Fruit fly (Drosophila melanogaster) whole organism, pupa: ENCODE results near the gene Rab7.
A peak's percentile ranks its signal among the peaks of the same experiment; 100 is the strongest.

Experiments
- CG10348 ChIP-seq: fragments of 200-800 bp; sonication (Bioruptor generic); IDR thresholded peaks from 2 replicates; pipeline ENCODE4 v1.3.6; 2022; ENCODE audit warnings: missing biosample characterization, missing genetic modification characterization
- CG12605 ChIP-seq: fragments of 200-800 bp; sonication (Bioruptor generic); IDR thresholded peaks from 2 replicates; pipeline ENCODE4 v1.3.6; 2022; ENCODE audit warnings: missing biosample characterization, missing genetic modification characterization
- CG13204 ChIP-seq: fragments of 200-800 bp; sonication (Bioruptor generic); optimal IDR thresholded peaks from 2 replicates; lab custom pipeline; 2018; ENCODE audit warnings: missing biosample characterization, mild to moderate bottlenecking, missing genetic modification characterization, moderate library complexity
- CG14655 ChIP-seq: fragments of 200-800 bp; sonication (Bioruptor generic); optimal IDR thresholded peaks from 3 replicates; lab custom pipeline; 2017; ENCODE audit warnings: mild to moderate bottlenecking, missing biosample characterization, missing genetic modification reagents, missing genetic modification characterization
- CG15710 ChIP-seq: fragments of 200-800 bp; sonication (Bioruptor generic); optimal IDR thresholded peaks from 2 replicates; lab custom pipeline; 2018; ENCODE audit warnings: missing biosample characterization, mild to moderate bottlenecking, missing genetic modification characterization, moderate library complexity
- CG17806 ChIP-seq: fragments of 200-800 bp; sonication (Bioruptor generic); optimal IDR thresholded peaks from 2 replicates; lab custom pipeline; 2018; ENCODE audit warnings: missing biosample characterization, mild to moderate bottlenecking, missing genetic modification characterization, moderate library complexity
- CG32121 ChIP-seq: fragments of 200-800 bp; sonication (Bioruptor generic); IDR thresholded peaks from 2 replicates; pipeline ENCODE4 v1.3.6; 2022; ENCODE audit warnings: missing biosample characterization, missing genetic modification characterization
- CG34367 ChIP-seq: fragments of 200-800 bp; sonication (Bioruptor generic); optimal IDR thresholded peaks from 2 replicates; lab custom pipeline; 2018; ENCODE audit warnings: missing biosample characterization, mild to moderate bottlenecking, missing genetic modification characterization
- CG4496 ChIP-seq: fragments of 200-800 bp; sonication (Bioruptor generic); IDR thresholded peaks from 3 replicates; pipeline ENCODE4 v1.3.6; 2022; ENCODE audit warnings: missing biosample characterization, missing genetic modification characterization
- CG8159 ChIP-seq: fragments of 200-800 bp; sonication (Bioruptor generic); optimal IDR thresholded peaks from 3 replicates; lab custom pipeline; 2018; ENCODE audit warnings: missing biosample characterization, mild to moderate bottlenecking, missing genetic modification characterization, moderate library complexity
- CG8301 ChIP-seq: fragments of 200-800 bp; sonication (Bioruptor generic); optimal IDR thresholded peaks from 2 replicates; lab custom pipeline; 2018; ENCODE audit warnings: missing biosample characterization, mild to moderate bottlenecking, missing genetic modification characterization
- CG9948 ChIP-seq: fragments of 200-800 bp; sonication (Bioruptor generic); optimal IDR thresholded peaks from 2 replicates; lab custom pipeline; 2018; ENCODE audit warnings: missing biosample characterization, mild to moderate bottlenecking, missing genetic modification characterization, moderate library complexity
- D1 ChIP-seq: fragments of 200-800 bp; sonication (Bioruptor generic); optimal IDR thresholded peaks from 2 replicates; lab custom pipeline; 2018; ENCODE audit warnings: missing biosample characterization, mild to moderate bottlenecking, missing genetic modification characterization, moderate library complexity
- EcR ChIP-seq: fragments of 200-800 bp; sonication (Bioruptor generic); optimal IDR thresholded peaks from 3 replicates; lab custom pipeline; 2019; ENCODE audit warnings: missing biosample characterization, missing genetic modification characterization, mild to moderate bottlenecking, moderate library complexity, missing genetic modification reagents
- Ets98B ChIP-seq: fragments of 200-800 bp; sonication (Bioruptor generic); IDR thresholded peaks from 2 replicates; pipeline ENCODE4 v1.3.6; 2022; ENCODE audit warnings: missing biosample characterization, missing genetic modification characterization
- Pif1A ChIP-seq: fragments of 200-800 bp; sonication (Bioruptor generic); optimal IDR thresholded peaks from 3 replicates; lab custom pipeline; 2016; ENCODE audit warnings: missing biosample characterization, missing genetic modification characterization
- Pif1B ChIP-seq: fragments of 200-800 bp; sonication (Bioruptor generic); optimal IDR thresholded peaks from 3 replicates; lab custom pipeline; 2016; ENCODE audit warnings: missing biosample characterization, missing genetic modification characterization
- Snoo ChIP-seq: fragments of 200-800 bp; sonication (Bioruptor generic); optimal IDR thresholded peaks from 3 replicates; lab custom pipeline; 2017; ENCODE audit warnings: missing biosample characterization, mild to moderate bottlenecking, missing genetic modification characterization, inconsistent platforms
- fd96Ca ChIP-seq: fragments of 200-800 bp; sonication (Bioruptor generic); IDR thresholded peaks from 3 replicates; pipeline ENCODE4 v1.3.6; 2022; ENCODE audit warnings: missing biosample characterization, missing genetic modification characterization
- gl ChIP-seq: fragments of 200-800 bp; sonication (Bioruptor generic); optimal IDR thresholded peaks from 2 replicates; lab custom pipeline; 2018; ENCODE audit warnings: missing biosample characterization, mild to moderate bottlenecking, missing genetic modification characterization
- rn ChIP-seq: fragments of 200-800 bp; sonication (Bioruptor generic); IDR thresholded peaks from 2 replicates; pipeline ENCODE4 v1.3.6; 2022; ENCODE audit warnings: missing biosample characterization, missing genetic modification characterization

Gene Rab7

dm6 chr3R:24024123-24024522, 31.3 kb downstream of the Rab7 start:
- peak; percentile 27; the same call in 1 of the 2 replicates for TF ChIP-seq CG12605 (GFP tag; lab: Robert Waterston, UW)
- TF ChIP-seq Snoo (tag; lab: Kevin White, UChicago), result no peak
- TF ChIP-seq rn (GFP tag; lab: Robert Waterston, UW), result no peak
- no peak for TF ChIP-seq CG4496
- TF ChIP-seq D1, result no peak
- no peak for TF ChIP-seq CG13204
- TF ChIP-seq CG15710 (tag; lab: Kevin White, UChicago), result peak; percentile 61
- TF ChIP-seq CG9948, result peak; percentile 69
- TF ChIP-seq gl (tag; lab: Kevin White, UChicago), result no peak
- TF ChIP-seq CG17806, result peak; percentile 51
- no peak for TF ChIP-seq Pif1B (GFP tag; lab: Kevin White, UChicago)
- peak; percentile 9; the same call in 1 of the 2 replicates for TF ChIP-seq CG10348 (GFP tag; lab: Robert Waterston, UW)
- 0 out of 2 replicates have a peak, but pooled peaks have one; percentile 27 for TF ChIP-seq CG32121 (GFP tag; lab: Robert Waterston, UW)
- peak; percentile 67 for TF ChIP-seq CG8159 (tag; lab: Kevin White, UChicago)
- peak; percentile 66 for TF ChIP-seq Pif1A (GFP tag; lab: Kevin White, UChicago)
- TF ChIP-seq Ets98B (GFP tag; lab: Robert Waterston, UW), result no peak
- TF ChIP-seq EcR (GFP tag; lab: Kevin White, UChicago), result no peak
- 0 out of 3 replicates have a peak, but pooled peaks have one; percentile 28 for TF ChIP-seq fd96Ca (GFP tag; lab: Robert Waterston, UW)
- TF ChIP-seq CG8301 (tag; lab: Kevin White, UChicago), result peak; percentile 79
- peak; percentile 43 for TF ChIP-seq CG34367 (tag; lab: Kevin White, UChicago)
- peak; percentile 86 for TF ChIP-seq CG14655 (GFP tag; lab: Kevin White, UChicago)

DNA sequence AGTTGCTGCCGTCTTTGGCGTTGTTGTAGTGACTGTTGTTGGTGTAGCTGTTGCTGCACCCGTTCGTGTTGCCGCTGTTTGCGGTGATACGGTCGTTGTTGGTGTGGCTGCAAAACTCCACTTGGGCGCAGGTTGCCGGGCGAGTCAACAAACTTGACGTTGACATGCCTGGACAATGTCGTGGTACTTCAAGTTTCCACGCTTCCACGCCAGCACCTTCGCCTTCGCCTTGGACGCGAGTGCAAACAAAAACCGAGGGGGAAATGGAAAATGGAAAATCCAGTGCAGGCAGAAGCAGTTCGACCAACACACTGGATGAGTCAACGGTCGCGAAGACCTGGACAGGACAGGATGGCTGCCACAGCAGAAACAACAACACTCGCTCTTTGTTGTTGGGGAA, 31.9 kb downstream of the Rab7 start:
- TF ChIP-seq EcR (GFP tag; lab: Kevin White, UChicago) (peak; percentile 62), CG13204 (peak; percentile 32), Ets98B (GFP tag; lab: Robert Waterston, UW) (no peak)

DNA sequence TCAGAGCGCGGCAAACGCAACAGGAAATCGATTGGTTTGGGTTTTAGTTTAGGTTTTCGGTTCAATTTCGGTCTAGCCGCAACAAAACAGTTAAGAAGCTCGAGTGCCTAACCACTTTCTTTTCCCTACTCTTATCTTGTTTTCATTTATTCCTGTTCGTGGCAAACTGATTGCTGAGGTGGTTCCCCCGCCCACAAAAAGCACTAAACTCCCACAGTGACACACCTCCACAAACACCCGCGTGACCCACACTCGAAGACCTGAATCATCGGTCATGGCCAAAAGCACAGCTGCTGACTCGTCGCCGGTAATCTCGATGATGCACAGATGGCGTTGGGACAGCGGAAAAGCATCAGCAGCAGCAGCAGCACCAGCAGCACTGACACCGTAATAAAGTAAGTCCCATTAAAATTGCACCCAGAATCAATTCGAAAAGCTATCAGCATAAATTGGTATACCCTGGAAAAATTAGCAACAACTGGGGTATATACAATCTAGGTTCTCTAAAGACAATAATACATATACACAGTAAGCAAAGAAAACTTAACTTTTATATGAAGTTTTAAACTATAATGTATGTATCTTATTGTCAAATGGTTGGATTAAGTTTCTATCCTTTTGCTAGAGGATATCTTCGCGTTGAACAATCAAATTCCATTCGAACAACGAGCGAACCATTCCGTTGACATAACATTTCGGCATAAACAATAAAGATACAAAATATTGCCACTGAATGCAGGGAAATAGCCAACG, 33.1 kb downstream of the Rab7 start:
- TF ChIP-seq CG13204 (no peak), CG8301 (tag; lab: Kevin White, UChicago) (peak; percentile 26), CG15710 (tag; lab: Kevin White, UChicago) (no peak), CG4496 (0 out of 3 replicates have a peak, but pooled peaks have one; percentile 22), CG14655 (GFP tag; lab: Kevin White, UChicago) (peak; percentile 39), CG10348 (GFP tag; lab: Robert Waterston, UW) (no peak), CG9948 (peak; percentile 4), Pif1A (GFP tag; lab: Kevin White, UChicago) (peak; percentile 37)

dm6 chr3R:24026503-24026902, 33.7 kb downstream of the Rab7 start:
- no peak for TF ChIP-seq CG9948
- TF ChIP-seq Pif1B (GFP tag; lab: Kevin White, UChicago), result no peak
- no peak for TF ChIP-seq CG12605 (GFP tag; lab: Robert Waterston, UW)
- no peak for TF ChIP-seq EcR (GFP tag; lab: Kevin White, UChicago)
- TF ChIP-seq CG17806, result no peak
- no peak for TF ChIP-seq Snoo (tag; lab: Kevin White, UChicago)
- no peak for TF ChIP-seq CG8301 (tag; lab: Kevin White, UChicago)
- TF ChIP-seq CG34367 (tag; lab: Kevin White, UChicago), result no peak
- 0 out of 3 replicates have a peak, but pooled peaks have one; percentile 14 for TF ChIP-seq fd96Ca (GFP tag; lab: Robert Waterston, UW)
- no peak for TF ChIP-seq gl (tag; lab: Kevin White, UChicago)
- TF ChIP-seq D1, result no peak
- TF ChIP-seq Ets98B (GFP tag; lab: Robert Waterston, UW), result no peak
- no peak for TF ChIP-seq rn (GFP tag; lab: Robert Waterston, UW)
- TF ChIP-seq Pif1A (GFP tag; lab: Kevin White, UChicago), result no peak
- TF ChIP-seq CG14655 (GFP tag; lab: Kevin White, UChicago), result no peak
- peak; percentile 54 for TF ChIP-seq CG32121 (GFP tag; lab: Robert Waterston, UW)
- no peak for TF ChIP-seq CG10348 (GFP tag; lab: Robert Waterston, UW)
- TF ChIP-seq CG13204, result no peak
- TF ChIP-seq, all 21 proteins: peak for 2

DNA sequence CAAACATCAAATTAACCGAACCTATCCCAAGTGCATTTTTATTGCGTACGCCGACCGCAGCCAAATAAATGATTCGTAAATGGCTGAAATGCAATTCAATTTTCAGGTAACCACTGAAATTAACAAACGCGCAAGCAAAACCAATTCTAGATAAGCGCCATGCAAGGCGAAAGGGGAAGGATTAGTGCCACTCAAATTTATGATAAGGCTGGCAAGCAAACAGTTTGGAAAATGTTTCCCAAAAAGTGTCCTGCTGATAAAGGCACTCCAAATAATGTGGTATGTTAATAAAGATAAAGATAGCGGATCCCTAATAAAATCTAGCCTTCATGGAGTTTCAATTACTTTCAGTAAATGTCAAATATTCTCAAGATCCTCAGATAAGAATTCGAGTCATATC, 34.4 kb downstream of the Rab7 start:
- TF ChIP-seq rn (GFP tag; lab: Robert Waterston, UW), result no peak
- TF ChIP-seq CG14655 (GFP tag; lab: Kevin White, UChicago), result no peak
- TF ChIP-seq CG15710 (tag; lab: Kevin White, UChicago), result no peak
- no peak for TF ChIP-seq fd96Ca (GFP tag; lab: Robert Waterston, UW)
- TF ChIP-seq CG9948, result no peak
- no peak for TF ChIP-seq gl (tag; lab: Kevin White, UChicago)
- no peak for TF ChIP-seq D1
- no peak for TF ChIP-seq CG13204
- no peak for TF ChIP-seq CG8159 (tag; lab: Kevin White, UChicago)
- no peak for TF ChIP-seq EcR (GFP tag; lab: Kevin White, UChicago)
- no peak for TF ChIP-seq CG12605 (GFP tag; lab: Robert Waterston, UW)
